Worm (Caenorhabditis elegans): ENCODE measurements around the gene clec-61.

- TF ChIP-seq tab-1 (GFP tag; IDR thresholded peaks at IDR 0.05) (no peak), flt-1 (GFP tag; IDR thresholded peaks at IDR 0.05) (no peak), ztf-23 (GFP tag; IDR thresholded peaks at IDR 0.05) (no peak), cog-1 (tag; optimal IDR thresholded peaks at IDR 0.05) (peak; percentile 38)
Observed at ce11 chrII:10537988-10538387, 47.7 kb upstream of the clec-61 start.

All from whole organism, midembryonic.